Fruit fly (Drosophila melanogaster): ENCODE measurements around the gene CG42661.

The CG42661 gene

dm6 chr3L:7510414-7511384 is 45.4 kb downstream of the CG42661 start, which contains the start of gene CG7546 (continued):
- no peak for TF ChIP-seq slp2 (GFP tag; optimal IDR thresholded peaks at IDR 0.05)
- peak; percentile 96 for TF ChIP-seq CG2116 (GFP tag; optimal IDR thresholded peaks at IDR 0.05)
- no peak for TF ChIP-seq Blimp-1 (GFP tag; optimal IDR thresholded peaks at IDR 0.05)
- no peak for TF ChIP-seq CG11085 (GFP tag; IDR thresholded peaks at IDR 0.05)
- peak; percentile 69 for TF ChIP-seq slbo (GFP tag; IDR thresholded peaks at IDR 0.05)
- no peak for TF ChIP-seq CG2889 (GFP tag; IDR thresholded peaks at IDR 0.05)
- no peak for TF ChIP-seq ttk (GFP tag; IDR thresholded peaks at IDR 0.05)
- peak; percentile 69 for TF ChIP-seq CG12659 (GFP tag; optimal IDR thresholded peaks at IDR 0.05)
- TF ChIP-seq Meics (GFP tag; optimal IDR thresholded peaks at IDR 0.05): peak; percentile 49
- TF ChIP-seq Jarid2 (GFP tag; optimal IDR thresholded peaks at IDR 0.05): no peak
- no peak for TF ChIP-seq B-H1 (GFP tag; IDR thresholded peaks at IDR 0.05)
- TF ChIP-seq CG34376 (GFP tag; optimal IDR thresholded peaks at IDR 0.05): no peak
- TF ChIP-seq stwl (tag; optimal IDR thresholded peaks at IDR 0.05): peak; percentile 62
- TF ChIP-seq disco-r (GFP tag; optimal IDR thresholded peaks at IDR 0.05): no peak
- no peak for TF ChIP-seq grn (GFP tag; optimal IDR thresholded peaks at IDR 0.05)
- TF ChIP-seq CG17829 (tag; optimal IDR thresholded peaks at IDR 0.05): peak; percentile 31
- TF ChIP-seq CG8478 (optimal IDR thresholded peaks at IDR 0.05): no peak
- no peak for TF ChIP-seq Scr (GFP tag; IDR thresholded peaks at IDR 0.05; ENCODE audit: partially characterized antibody)
- TF ChIP-seq CG16813 (GFP tag; IDR thresholded peaks at IDR 0.05; ENCODE audit: partially characterized antibody): no peak
- peak; percentile 40 for TF ChIP-seq zfh2 (GFP tag; optimal IDR thresholded peaks at IDR 0.05)
- no peak for TF ChIP-seq HmgZ (tag; optimal IDR thresholded peaks at IDR 0.05)
- TF ChIP-seq Nf-YA (GFP tag; IDR thresholded peaks at IDR 0.05): no peak
- TF ChIP-seq exex (tag; optimal IDR thresholded peaks at IDR 0.05): no peak
- no peak for TF ChIP-seq CG3065 (GFP tag; optimal IDR thresholded peaks at IDR 0.05)
- TF ChIP-seq sc (optimal IDR thresholded peaks at IDR 0.05): no peak
- TF ChIP-seq sc (GFP tag; optimal IDR thresholded peaks at IDR 0.05): no peak
- TF ChIP-seq CG17361 (GFP tag; IDR thresholded peaks at IDR 0.05): no peak; the same call in 2 of the 3 replicates
- TF ChIP-seq CG6254 (GFP tag; optimal IDR thresholded peaks at IDR 0.05): no peak
- no peak for TF ChIP-seq B-H2 (GFP tag; optimal IDR thresholded peaks at IDR 0.05)
- 0 out of 2 replicates have a peak, but pooled peaks have one; percentile 13 for TF ChIP-seq ap (GFP tag; IDR thresholded peaks at IDR 0.05)
- no peak for TF ChIP-seq abd-A (tag; optimal IDR thresholded peaks at IDR 0.05)
- no peak for TF ChIP-seq wek (GFP tag; optimal IDR thresholded peaks at IDR 0.05)
- no peak for TF ChIP-seq croc (GFP tag; conservative IDR thresholded peaks at IDR 0.05)
- TF ChIP-seq CG15073 (GFP tag; optimal IDR thresholded peaks at IDR 0.05): no peak
- no peak for TF ChIP-seq hkb (optimal IDR thresholded peaks at IDR 0.05)
- no peak for TF ChIP-seq hkb (GFP tag; IDR thresholded peaks at IDR 0.05)
- TF ChIP-seq ci (GFP tag; IDR thresholded peaks at IDR 0.05): 0 out of 3 replicates have a peak, but pooled peaks have one; percentile 21
- 0 out of 4 replicates have a peak, but pooled peaks have one; percentile 30 for TF ChIP-seq Dll (GFP tag; IDR thresholded peaks at IDR 0.05; ENCODE audit: partially characterized antibody)
- no peak for TF ChIP-seq CG7745 (tag; optimal IDR thresholded peaks at IDR 0.05)
- peak; percentile 50 for TF ChIP-seq CG7839 (tag; optimal IDR thresholded peaks at IDR 0.05)
- TF ChIP-seq vvl (GFP tag; IDR thresholded peaks at IDR 0.05): no peak; the same call in 1 of the 2 replicates
- no peak for TF ChIP-seq maf-S (GFP tag; optimal IDR thresholded peaks at IDR 0.05)
- no peak for TF ChIP-seq sim (GFP tag; IDR thresholded peaks at IDR 0.05)
- TF ChIP-seq sqz (GFP tag; optimal IDR thresholded peaks at IDR 0.05): no peak
- TF ChIP-seq psq (GFP tag; optimal IDR thresholded peaks at IDR 0.05): no peak
- TF ChIP-seq pita (GFP tag; optimal IDR thresholded peaks at IDR 0.05): peak; percentile 68
- TF ChIP-seq CG3847 (GFP tag; IDR thresholded peaks at IDR 0.05): peak; percentile 73
- TF ChIP-seq CG10543 (GFP tag; optimal IDR thresholded peaks at IDR 0.05): peak; percentile 22
- TF ChIP-seq Dad (GFP tag; optimal IDR thresholded peaks at IDR 0.05): no peak
- TF ChIP-seq bab2 (GFP tag; optimal IDR thresholded peaks at IDR 0.05): no peak

Measured in whole organism, embryonic.